Worm (Caenorhabditis elegans) whole organism, young adult: ENCODE measurements around the gene rga-9.

Experiments used
- F55B11.4 ChIP-seq: sonication (generic microtip); optimal IDR thresholded peaks from 2 replicates; lab custom pipeline; 2016; ENCODE audit warnings: missing compliant biosample characterization, missing genetic modification characterization, borderline replicate concordance; ENCODE audit not compliant: insufficient read depth
- ama-1 ChIP-seq, 3 experiments: fragments of 150-350 bp in 1 of 3; sonication (generic microtip) in 2 of 3; optimal IDR thresholded peaks; 2 replicates each; lab custom pipeline; 2014 to 2018; ENCODE audit warnings: missing biosample characterization in 2 of 3, missing genetic modification characterization in 2 of 3, missing genetic modification reagents in 2 of 3
- egl-44 ChIP-seq: fragments of 200-800 bp; sonication (Bioruptor generic); IDR thresholded peaks from 2 replicates; pipeline ENCODE4 v1.3.6; 2022; ENCODE audit warnings: missing genetic modification reagents, missing genetic modification characterization, missing compliant biosample characterization
- madf-8 ChIP-seq: fragments of 200-800 bp; sonication (Bioruptor generic); conservative IDR thresholded peaks from 2 replicates; pipeline ENCODE4 v1.3.6; 2022; ENCODE audit warnings: missing genetic modification reagents, missing genetic modification characterization, missing compliant biosample characterization
- nhr-27 ChIP-seq: fragments of 200-800 bp; sonication (Bioruptor generic); optimal IDR thresholded peaks from 2 replicates; lab custom pipeline; 2018; ENCODE audit warnings: mild to moderate bottlenecking, missing genetic modification characterization, moderate library complexity, missing compliant biosample characterization
- snpc-4 ChIP-seq, 5 experiments: fragments of 150-350 bp in 1 of 5; sonication (generic microtip) in 4 of 5; optimal IDR thresholded peaks; 2 replicates each; lab custom pipeline; 2014 to 2018; ENCODE audit warnings: missing genetic modification characterization in 5 of 5, missing biosample characterization in 3 of 5, antibody characterized with exemption in 2 of 5, mild to moderate bottlenecking in 2 of 5, missing compliant biosample characterization in 2 of 5, missing genotype in 2 of 5, moderate library complexity in 2 of 5, missing genetic modification reagents in 1 of 5
- zim-3 ChIP-seq: sonication (generic microtip); optimal IDR thresholded peaks from 2 replicates; lab custom pipeline; 2017; ENCODE audit warnings: mild to moderate bottlenecking, missing genetic modification characterization, moderate library complexity, missing compliant biosample characterization
- ztf-25 ChIP-seq: fragments of 200-800 bp; sonication (Bioruptor generic); IDR thresholded peaks from 2 replicates; pipeline ENCODE4 v1.3.6; 2022; ENCODE audit warnings: missing genetic modification reagents, missing genetic modification characterization, missing compliant biosample characterization

DNA sequence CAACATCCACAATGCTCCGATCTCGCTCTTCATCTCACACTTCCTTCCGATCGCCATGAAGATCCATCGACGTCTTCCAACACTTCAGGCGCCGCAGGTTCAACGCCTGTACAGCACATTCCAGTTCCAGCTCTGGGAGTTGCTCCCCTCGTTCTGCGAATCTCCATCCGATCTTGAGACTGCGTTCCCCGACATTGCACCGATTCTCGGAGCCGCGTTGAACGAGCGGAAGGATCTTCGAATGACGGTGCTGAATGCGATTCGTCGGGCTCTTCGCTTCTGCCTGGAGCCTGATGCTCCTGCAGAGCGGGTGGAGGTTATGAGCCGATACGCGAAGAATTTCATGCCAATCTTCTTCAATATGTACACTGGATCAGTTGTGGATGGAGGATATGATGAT lies 28.3 kb upstream of the rga-9 start:
- TF ChIP-seq madf-8 (GFP tag; lab: Robert Waterston, UW) (no peak), zim-3 (tag; lab: Kevin White, UChicago) (no peak), snpc-4 (GFP tag; optimal IDR thresholded peaks at IDR 0.05; lab: Kevin White, UChicago) (no peak), snpc-4 (tag; optimal IDR thresholded peaks at IDR 0.05; lab: Kevin White, UChicago) (no peak), egl-44 (GFP tag; lab: Robert Waterston, UW) (no peak), ama-1 (optimal IDR thresholded peaks at IDR 0.05; lab: Kevin White, UChicago) (no peak), ama-1 (GFP tag; optimal IDR thresholded peaks at IDR 0.05; lab: Kevin White, UChicago) (no peak), nhr-27 (tag; lab: Kevin White, UChicago) (no peak), F55B11.4 (no peak), ztf-25 (no peak)
